Worm (Caenorhabditis elegans) whole organism, young adult: ENCODE measurements around the gene T11B7.1.

Source experiments
- B0019.2 ChIP-seq: fragments of 200-800 bp; sonication (Bioruptor generic); conservative IDR thresholded peaks from 2 replicates; pipeline ENCODE4 v1.3.6; 2022; ENCODE audit warnings: missing genetic modification reagents, missing genetic modification characterization, missing compliant biosample characterization
- B0035.1 ChIP-seq: sonication (generic microtip); optimal IDR thresholded peaks from 2 replicates; lab custom pipeline; 2016; ENCODE audit warnings: missing genetic modification characterization, mild to moderate bottlenecking, missing compliant biosample characterization, missing genotype, missing genetic modification reagents
- C17E4.6 ChIP-seq: fragments of 200-800 bp; sonication (Bioruptor generic); IDR thresholded peaks from 2 replicates; pipeline ENCODE4 v1.3.6; 2022; ENCODE audit warnings: missing genetic modification reagents, missing genetic modification characterization, missing compliant biosample characterization
- F23B12.7 ChIP-seq: sonication (generic microtip); optimal IDR thresholded peaks from 2 replicates; lab custom pipeline; 2017; ENCODE audit warnings: missing genetic modification characterization, mild to moderate bottlenecking, missing compliant biosample characterization, antibody characterized with exemption, moderate library complexity; ENCODE audit not compliant: insufficient read depth
- F33H1.4 ChIP-seq: fragments of 200-800 bp; sonication (Bioruptor generic); IDR thresholded peaks from 2 replicates; pipeline ENCODE4 v1.3.6; 2022; ENCODE audit warnings: missing genetic modification reagents, missing genetic modification characterization, missing compliant biosample characterization
- F37B4.10 ChIP-seq: fragments of 200-800 bp; sonication (Bioruptor generic); IDR thresholded peaks from 2 replicates; pipeline ENCODE4 v1.3.6; 2022; ENCODE audit warnings: missing genetic modification characterization, missing compliant biosample characterization
- F39B2.1 ChIP-seq: fragments of 200-800 bp; sonication (Bioruptor generic); IDR thresholded peaks from 2 replicates; pipeline ENCODE4 v1.3.6; 2022; ENCODE audit warnings: missing genetic modification reagents, missing genetic modification characterization, missing compliant biosample characterization
- F49E8.2 ChIP-seq: sonication (generic microtip); optimal IDR thresholded peaks from 3 replicates; lab custom pipeline; 2017; ENCODE audit warnings: missing genetic modification characterization, mild to moderate bottlenecking, missing compliant biosample characterization, antibody characterized with exemption, moderate library complexity; ENCODE audit not compliant: insufficient read depth
- F52B5.7 ChIP-seq: sonication (generic microtip); optimal IDR thresholded peaks from 2 replicates; lab custom pipeline; 2016; ENCODE audit warnings: mild to moderate bottlenecking, missing genetic modification characterization, missing compliant biosample characterization
- F55B11.4 ChIP-seq: sonication (generic microtip); optimal IDR thresholded peaks from 2 replicates; lab custom pipeline; 2016; ENCODE audit warnings: missing compliant biosample characterization, missing genetic modification characterization, borderline replicate concordance; ENCODE audit not compliant: insufficient read depth
- T26A5.8 ChIP-seq: sonication (generic microtip); optimal IDR thresholded peaks from 2 replicates; lab custom pipeline; 2016; ENCODE audit warnings: missing genetic modification characterization, missing compliant biosample characterization
- Y56A3A.18 ChIP-seq: fragments of 200-800 bp; sonication (Bioruptor generic); IDR thresholded peaks from 2 replicates; pipeline ENCODE4 v1.3.6; 2022; ENCODE audit warnings: missing genetic modification reagents, missing genetic modification characterization, missing compliant biosample characterization
- aptf-2 ChIP-seq: fragments of 200-800 bp; sonication (Bioruptor generic); conservative IDR thresholded peaks from 2 replicates; pipeline ENCODE4 v1.3.6; 2022; ENCODE audit warnings: missing genetic modification reagents, missing genetic modification characterization, missing compliant biosample characterization
- atf-7 ChIP-seq: sonication (generic microtip); optimal IDR thresholded peaks from 2 replicates; lab custom pipeline; 2017; ENCODE audit warnings: mild to moderate bottlenecking, missing genetic modification characterization, missing compliant biosample characterization
- athp-1 ChIP-seq: sonication (generic microtip); optimal IDR thresholded peaks from 2 replicates; lab custom pipeline; 2017; ENCODE audit warnings: mild to moderate bottlenecking, missing genetic modification characterization, missing compliant biosample characterization
- attf-3 ChIP-seq: fragments of 200-800 bp; sonication (Bioruptor generic); conservative IDR thresholded peaks from 2 replicates; pipeline ENCODE4 v1.3.6; 2022; ENCODE audit warnings: missing genetic modification reagents, missing genetic modification characterization, missing compliant biosample characterization
- attf-5 ChIP-seq: fragments of 200-800 bp; sonication (Bioruptor generic); optimal IDR thresholded peaks from 2 replicates; lab custom pipeline; 2018; ENCODE audit warnings: mild to moderate bottlenecking, missing genetic modification characterization, missing compliant biosample characterization
- bed-2 ChIP-seq: fragments of 200-800 bp; sonication (Bioruptor generic); IDR thresholded peaks from 2 replicates; pipeline ENCODE4 v1.3.6; 2022; ENCODE audit warnings: missing genetic modification reagents, missing genetic modification characterization, missing compliant biosample characterization
- cebp-1 ChIP-seq, 2 experiments: fragments of 200-800 bp in 1 of 2; sonication (Bioruptor generic) in 1 of 2; sonication (generic microtip) in 1 of 2; IDR thresholded peaks in 1 of 2; optimal IDR thresholded peaks in 1 of 2; 2 replicates each; pipeline versions ENCODE4 v1.3.6 to Lab custom; 2017 to 2022; ENCODE audit warnings: missing compliant biosample characterization in 2 of 2, missing genetic modification characterization in 2 of 2, mild to moderate bottlenecking in 1 of 2, missing genetic modification reagents in 1 of 2, moderate library complexity in 1 of 2
- ceh-27 ChIP-seq: fragments of 200-800 bp; sonication (Bioruptor generic); optimal IDR thresholded peaks from 2 replicates; lab custom pipeline; 2018; ENCODE audit warnings: mild to moderate bottlenecking, missing genetic modification characterization, moderate library complexity, missing compliant biosample characterization
- ceh-40 ChIP-seq: fragments of 200-800 bp; sonication (Bioruptor generic); IDR thresholded peaks from 2 replicates; pipeline ENCODE4 v1.3.6; 2022; ENCODE audit warnings: missing genetic modification characterization, missing compliant biosample characterization
- dpl-1 ChIP-seq: fragments of 150-350 bp; optimal IDR thresholded peaks from 2 replicates; lab custom pipeline; 2014; ENCODE audit warnings: missing biosample characterization, missing genetic modification reagents, missing genetic modification characterization
- efl-1 ChIP-seq: fragments of 150-350 bp; optimal IDR thresholded peaks from 2 replicates; lab custom pipeline; 2014; ENCODE audit warnings: missing biosample characterization, missing genetic modification reagents, missing genetic modification characterization
- gei-17 ChIP-seq: fragments of 200-800 bp; sonication (Bioruptor generic); optimal IDR thresholded peaks from 2 replicates; lab custom pipeline; 2018; ENCODE audit warnings: mild to moderate bottlenecking, missing genetic modification characterization, missing compliant biosample characterization
- him-1 ChIP-seq: sonication (generic microtip); optimal IDR thresholded peaks from 2 replicates; lab custom pipeline; 2016; ENCODE audit warnings: missing genotype, missing genetic modification reagents, missing genetic modification characterization, missing compliant biosample characterization
- hlh-12 ChIP-seq: sonication (generic microtip); optimal IDR thresholded peaks from 2 replicates; lab custom pipeline; 2016; ENCODE audit warnings: missing genetic modification characterization, missing compliant biosample characterization
- hmg-20 ChIP-seq: fragments of 200-800 bp; sonication (Bioruptor generic); IDR thresholded peaks from 2 replicates; pipeline ENCODE4 v1.3.6; 2022; ENCODE audit warnings: missing genetic modification reagents, missing genetic modification characterization, missing compliant biosample characterization
- let-607 ChIP-seq, 2 experiments: fragments of 200-800 bp in 1 of 2; sonication (Bioruptor generic) in 1 of 2; sonication (generic microtip) in 1 of 2; optimal IDR thresholded peaks; 2 replicates each; lab custom pipeline; 2016 to 2018; ENCODE audit warnings: mild to moderate bottlenecking in 2 of 2, missing compliant biosample characterization in 2 of 2, missing genetic modification characterization in 2 of 2, moderate library complexity in 2 of 2, missing genotype in 1 of 2
- lin-40 ChIP-seq: sonication (generic microtip); optimal IDR thresholded peaks from 2 replicates; lab custom pipeline; 2016; ENCODE audit warnings: missing genetic modification characterization, mild to moderate bottlenecking, missing compliant biosample characterization, missing genotype, missing genetic modification reagents
- lin-54 ChIP-seq: fragments of 200-800 bp; sonication (Bioruptor generic); optimal IDR thresholded peaks from 2 replicates; lab custom pipeline; 2018; ENCODE audit warnings: mild to moderate bottlenecking, missing genetic modification characterization, missing compliant biosample characterization
- lir-1 ChIP-seq: fragments of 200-800 bp; sonication (Bioruptor generic); conservative IDR thresholded peaks from 2 replicates; pipeline ENCODE4 v1.3.6; 2022; ENCODE audit warnings: missing genetic modification reagents, missing genetic modification characterization, missing compliant biosample characterization
- madf-6 ChIP-seq: fragments of 200-800 bp; sonication (Bioruptor generic); IDR thresholded peaks from 2 replicates; pipeline ENCODE4 v1.3.6; 2022; ENCODE audit warnings: missing genetic modification reagents, missing genetic modification characterization, missing compliant biosample characterization
- mxl-1 ChIP-seq: sonication (generic microtip); optimal IDR thresholded peaks from 2 replicates; lab custom pipeline; 2016; ENCODE audit warnings: missing genetic modification characterization, missing compliant biosample characterization
- nfyb-1 ChIP-seq: fragments of 200-800 bp; sonication (Bioruptor generic); IDR thresholded peaks from 2 replicates; pipeline ENCODE4 v1.3.6; 2022; ENCODE audit warnings: missing genetic modification reagents, missing genetic modification characterization, missing compliant biosample characterization
- nhr-179 ChIP-seq: sonication (generic microtip); optimal IDR thresholded peaks from 2 replicates; lab custom pipeline; 2016; ENCODE audit warnings: mild to moderate bottlenecking, missing genetic modification characterization, missing compliant biosample characterization
- nhr-80 ChIP-seq: sonication (generic microtip); optimal IDR thresholded peaks from 2 replicates; lab custom pipeline; 2016; ENCODE audit warnings: missing genetic modification characterization, missing compliant biosample characterization
- nhr-90 ChIP-seq: sonication (generic microtip); optimal IDR thresholded peaks from 2 replicates; lab custom pipeline; 2016; ENCODE audit warnings: missing genotype, mild to moderate bottlenecking, missing genetic modification characterization, missing compliant biosample characterization
- pha-4 ChIP-seq: fragments of 150-350 bp; sonication (generic microtip); optimal IDR thresholded peaks from 2 replicates; lab custom pipeline; 2014; ENCODE audit warnings: missing biosample characterization, missing genetic modification reagents, missing genetic modification characterization
- rec-8 ChIP-seq, 2 experiments: sonication (generic microtip); optimal IDR thresholded peaks; 2 replicates each; lab custom pipeline; 2016; ENCODE audit warnings: mild to moderate bottlenecking in 2 of 2, missing genetic modification characterization in 2 of 2, missing genetic modification reagents in 2 of 2, missing genotype in 2 of 2, missing biosample characterization in 1 of 2, missing compliant biosample characterization in 1 of 2, moderate library complexity in 1 of 2
- snpc-4 ChIP-seq, 5 experiments: fragments of 150-350 bp in 1 of 5; sonication (generic microtip) in 4 of 5; optimal IDR thresholded peaks; 2 replicates each; lab custom pipeline; 2014 to 2018; ENCODE audit warnings: missing genetic modification characterization in 5 of 5, missing biosample characterization in 3 of 5, antibody characterized with exemption in 2 of 5, mild to moderate bottlenecking in 2 of 5, missing compliant biosample characterization in 2 of 5, missing genotype in 2 of 5, moderate library complexity in 2 of 5, missing genetic modification reagents in 1 of 5
- somi-1 ChIP-seq: fragments of 200-800 bp; sonication (Bioruptor generic); optimal IDR thresholded peaks from 2 replicates; lab custom pipeline; 2018; ENCODE audit warnings: mild to moderate bottlenecking, missing genetic modification characterization, missing compliant biosample characterization
- tbp1 ChIP-seq: fragments of 200-800 bp; sonication (Bioruptor generic); optimal IDR thresholded peaks from 2 replicates; lab custom pipeline; 2018; ENCODE audit warnings: mild to moderate bottlenecking, missing genetic modification characterization, missing compliant biosample characterization
- ztf-22 ChIP-seq: fragments of 200-800 bp; sonication (Bioruptor generic); optimal IDR thresholded peaks from 2 replicates; lab custom pipeline; 2018; ENCODE audit warnings: mild to moderate bottlenecking, missing genetic modification characterization, moderate library complexity, missing compliant biosample characterization
- ztf-26 ChIP-seq: sonication (generic microtip); optimal IDR thresholded peaks from 2 replicates; lab custom pipeline; 2017; ENCODE audit warnings: missing genetic modification characterization, missing compliant biosample characterization
- ztf-6 ChIP-seq: fragments of 200-800 bp; sonication (Bioruptor generic); IDR thresholded peaks from 2 replicates; pipeline ENCODE4 v1.3.6; 2022; ENCODE audit warnings: missing genetic modification reagents, missing genetic modification characterization, missing compliant biosample characterization

The T11B7.1 gene

DNA sequence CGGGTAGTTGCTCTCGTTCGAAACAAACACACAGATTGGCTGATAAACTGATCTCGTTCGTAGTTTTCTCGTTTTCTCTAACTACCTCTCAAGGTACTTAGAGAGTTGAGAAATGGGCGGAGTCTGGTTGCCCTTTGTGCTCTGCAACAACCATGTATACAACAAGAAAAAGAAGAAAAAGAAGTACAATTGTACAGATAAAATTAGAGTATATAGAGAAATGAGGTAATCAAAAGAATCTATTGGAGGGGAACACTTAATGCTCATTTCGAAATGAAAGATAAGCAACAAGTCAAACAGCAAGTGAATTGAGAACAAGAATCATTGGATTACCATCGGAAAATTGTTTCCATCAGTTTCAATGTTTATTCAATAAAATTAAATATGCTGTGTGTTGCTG lies 24.8 kb downstream of the T11B7.1 start, which contains the start of gene C09G9.1:
Gene C09G9.1, minus strand, starts transcription at position 143 of the 400 bp plus-strand sequence.
- TF ChIP-seq B0035.1 (tag; lab: Kevin White, UChicago) (no peak), nhr-179 (tag; lab: Kevin White, UChicago) (no peak), F37B4.10 (no peak), lin-40 (no peak), rec-8 (tag; optimal IDR thresholded peaks at IDR 0.05; lab: Kevin White, UChicago) (no peak), pha-4 (tag; lab: Kevin White, UChicago) (peak; percentile 10), somi-1 (GFP tag; lab: Kevin White, UChicago) (no peak)

DNA sequence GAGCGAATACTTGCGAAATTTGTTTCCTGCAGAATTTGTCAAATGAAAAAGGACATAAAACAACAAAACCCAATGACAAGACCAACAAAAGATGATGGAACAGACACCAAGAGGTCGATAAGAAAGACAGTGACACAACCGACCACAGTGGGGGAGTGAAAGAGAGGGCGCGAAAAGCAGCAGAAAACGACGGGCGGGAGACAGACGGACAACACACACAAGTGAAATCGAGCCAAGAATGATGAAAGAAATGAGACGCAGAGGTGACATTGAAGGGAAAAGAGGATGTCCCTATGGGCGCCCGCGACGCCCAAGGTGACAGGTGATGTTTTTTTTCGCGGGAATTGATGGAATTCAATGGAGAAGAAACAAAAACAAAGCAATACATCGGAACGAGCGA lies 25.6 kb downstream of the T11B7.1 start:
- TF ChIP-seq ztf-26 (tag; lab: Kevin White, UChicago) (peak; percentile 67), somi-1 (GFP tag; lab: Kevin White, UChicago) (peak; percentile 44), madf-6 (GFP tag; lab: Robert Waterston, UW) (peak; percentile 55; the same call in 1 of the 2 replicates), tbp1 (peak; percentile 12), nfyb-1 (GFP tag; lab: Robert Waterston, UW) (peak; percentile 61), cebp-1 (GFP tag; IDR thresholded peaks at IDR 0.05; lab: Robert Waterston, UW) (peak; percentile 55; the same call in 1 of the 2 replicates), cebp-1 (tag; optimal IDR thresholded peaks at IDR 0.05; lab: Kevin White, UChicago) (peak; percentile 91), snpc-4 (GFP tag; optimal IDR thresholded peaks at IDR 0.05; lab: Kevin White, UChicago) (no peak), snpc-4 (tag; optimal IDR thresholded peaks at IDR 0.05; lab: Kevin White, UChicago) (peak in 2 of 4 experiments; percentile 30 to 41), let-607 (tag; optimal IDR thresholded peaks at IDR 0.05; lab: Kevin White, UChicago) (peak; percentile 74 to 90), nhr-179 (tag; lab: Kevin White, UChicago) (no peak), ceh-27 (no peak), efl-1 (peak; percentile 17), dpl-1 (no peak), atf-7 (peak; percentile 17), F55B11.4 (tag; lab: Kevin White, UChicago) (no peak), ztf-6 (no peak), F33H1.4 (GFP tag; lab: Robert Waterston, UW) (no peak), hlh-12 (tag; lab: Kevin White, UChicago) (no peak), B0019.2 (GFP tag; lab: Robert Waterston, UW) (no peak), F49E8.2 (tag; lab: Kevin White, UChicago) (no peak), him-1 (no peak), lir-1 (GFP tag; lab: Robert Waterston, UW) (no peak), F39B2.1 (GFP tag; lab: Robert Waterston, UW) (no peak), athp-1 (tag; lab: Kevin White, UChicago) (peak; percentile 16), F52B5.7 (tag; lab: Kevin White, UChicago) (no peak), hmg-20 (0 out of 2 replicates have a peak, but pooled peaks have one; percentile 10), lin-40 (peak; percentile 38), bed-2 (no peak), ztf-22 (no peak), F23B12.7 (tag; lab: Kevin White, UChicago) (peak; percentile 68), attf-5 (GFP tag; lab: Kevin White, UChicago) (peak; percentile 63), T26A5.8 (no peak), C17E4.6 (GFP tag; lab: Robert Waterston, UW) (no peak), nhr-80 (tag; lab: Kevin White, UChicago) (peak; percentile 99), aptf-2 (GFP tag; lab: Robert Waterston, UW) (no peak), attf-3 (GFP tag; lab: Robert Waterston, UW) (peak; percentile 23; the same call in 1 of the 2 replicates), nhr-90 (tag; lab: Kevin White, UChicago) (peak; percentile 62), Y56A3A.18 (GFP tag; lab: Robert Waterston, UW) (peak; percentile 77; the same call in 1 of the 2 replicates), ceh-40 (GFP tag; lab: Robert Waterston, UW) (no peak), lin-54 (GFP tag; lab: Kevin White, UChicago) (peak; percentile 20), mxl-1 (no peak), gei-17 (GFP tag; lab: Kevin White, UChicago) (no peak)
